Worm (Caenorhabditis elegans) whole organism, L2 larva: ENCODE data around the gene hmg-11.

ENCODE experiments used
- ceh-82 ChIP-seq: fragments of 150-350 bp; optimal IDR thresholded peaks from 2 replicates; lab custom pipeline; 2014; ENCODE audit warnings: missing biosample characterization, missing genetic modification characterization
- dmd-4 ChIP-seq: sonication (generic microtip); optimal IDR thresholded peaks from 2 replicates; lab custom pipeline; 2017; ENCODE audit warnings: missing biosample characterization, missing genetic modification characterization
- gmeb-1 ChIP-seq: fragments of 150-350 bp; optimal IDR thresholded peaks from 2 replicates; lab custom pipeline; 2014; ENCODE audit warnings: missing biosample characterization, missing genetic modification characterization
- mdl-1 ChIP-seq, 2 experiments: fragments of 150-350 bp in 1 of 2; sonication (generic microtip) in 1 of 2; optimal IDR thresholded peaks; 2 replicates each; lab custom pipeline; 2017; ENCODE audit warnings: missing biosample characterization in 2 of 2, missing genetic modification characterization in 2 of 2
- nhr-11 ChIP-seq: fragments of 150-350 bp; optimal IDR thresholded peaks from 2 replicates; lab custom pipeline; 2014; ENCODE audit warnings: missing biosample characterization, missing genetic modification characterization

ce11 chrII:4638241-4638640, 34.6 kb upstream of the hmg-11 start, which contains the start of gene che-10:
- no peak for TF ChIP-seq nhr-11 (tag; lab: Kevin White, UChicago)
- no peak for TF ChIP-seq ceh-82 (tag; lab: Kevin White, UChicago)
- TF ChIP-seq dmd-4 (tag; lab: Kevin White, UChicago): no peak
- no peak for TF ChIP-seq gmeb-1 (tag; lab: Kevin White, UChicago)
- no peak for TF ChIP-seq mdl-1 (tag; optimal IDR thresholded peaks at IDR 0.05; lab: Kevin White, UChicago)
